Worm (Caenorhabditis elegans) whole organism, L2 larva: ENCODE measurements around the gene C08F8.6.

ENCODE experiments used
- F13H6.1 ChIP-seq: sonication (generic microtip); optimal IDR thresholded peaks from 2 replicates; lab custom pipeline; 2016; ENCODE audit warnings: missing genetic modification characterization, missing compliant biosample characterization
- R02D3.7 ChIP-seq: fragments of 150-350 bp; optimal IDR thresholded peaks from 2 replicates; lab custom pipeline; 2014; ENCODE audit warnings: missing biosample characterization, missing genetic modification characterization
- Y55F3AM.14 ChIP-seq: fragments of 200-800 bp; sonication (Bioruptor generic); optimal IDR thresholded peaks from 2 replicates; lab custom pipeline; 2018; ENCODE audit warnings: mild to moderate bottlenecking, missing genetic modification characterization, missing compliant biosample characterization
- ZK546.5 ChIP-seq: sonication (generic microtip); optimal IDR thresholded peaks from 2 replicates; lab custom pipeline; 2017; ENCODE audit warnings: missing biosample characterization, missing genetic modification characterization
- alr-1 ChIP-seq: fragments of 150-350 bp; optimal IDR thresholded peaks from 2 replicates; lab custom pipeline; 2014; ENCODE audit warnings: missing biosample characterization, missing genetic modification characterization
- aly-2 ChIP-seq: fragments of 150-350 bp; optimal IDR thresholded peaks from 2 replicates; lab custom pipeline; 2014; ENCODE audit warnings: missing biosample characterization, missing genetic modification characterization
- ama-1 ChIP-seq: fragments of 150-350 bp; optimal IDR thresholded peaks from 2 replicates; lab custom pipeline; 2018; ENCODE audit warnings: inconsistent platforms
- blmp-1 ChIP-seq: sonication (generic microtip); optimal IDR thresholded peaks from 2 replicates; lab custom pipeline; 2017; ENCODE audit warnings: missing genetic modification characterization, mild to moderate bottlenecking, missing compliant biosample characterization, antibody characterized with exemption, moderate library complexity; ENCODE audit not compliant: insufficient read depth
- ceh-16 ChIP-seq: fragments of 150-350 bp; optimal IDR thresholded peaks from 2 replicates; lab custom pipeline; 2014; ENCODE audit warnings: missing biosample characterization, missing genetic modification characterization
- crh-2 ChIP-seq: sonication (generic microtip); optimal IDR thresholded peaks from 2 replicates; lab custom pipeline; 2017; ENCODE audit warnings: missing biosample characterization, missing genetic modification characterization
- egl-27 ChIP-seq: sonication (generic microtip); optimal IDR thresholded peaks from 3 replicates; lab custom pipeline; 2017; ENCODE audit warnings: missing biosample characterization, missing genetic modification reagents, missing genetic modification characterization
- elt-3 ChIP-seq: sonication (generic microtip); optimal IDR thresholded peaks from 2 replicates; lab custom pipeline; 2017; ENCODE audit warnings: missing biosample characterization, missing genetic modification characterization
- fos-1 ChIP-seq: fragments of 150-350 bp; optimal IDR thresholded peaks from 2 replicates; lab custom pipeline; 2014; ENCODE audit warnings: missing biosample characterization, missing genetic modification characterization
- gmeb-1 ChIP-seq: fragments of 150-350 bp; optimal IDR thresholded peaks from 2 replicates; lab custom pipeline; 2014; ENCODE audit warnings: missing biosample characterization, missing genetic modification characterization
- lin-11 ChIP-seq: fragments of 150-350 bp; sonication (generic microtip); optimal IDR thresholded peaks from 2 replicates; lab custom pipeline; 2014; ENCODE audit warnings: missing biosample characterization, missing genetic modification characterization, inconsistent platforms, mixed read lengths
- lin-13 ChIP-seq: fragments of 150-350 bp; optimal IDR thresholded peaks from 2 replicates; lab custom pipeline; 2014; ENCODE audit warnings: missing biosample characterization, missing genetic modification reagents, missing genetic modification characterization
- lsy-2 ChIP-seq, 2 experiments: fragments of 150-350 bp in 1 of 2; sonication (generic microtip) in 1 of 2; optimal IDR thresholded peaks; 2 replicates each; lab custom pipeline; 2014 to 2017; ENCODE audit warnings: missing biosample characterization in 2 of 2, missing genetic modification characterization in 2 of 2
- mab-5 ChIP-seq: fragments of 150-350 bp; optimal IDR thresholded peaks from 2 replicates; lab custom pipeline; 2014; ENCODE audit warnings: missing biosample characterization, missing genetic modification characterization
- mbf-1 ChIP-seq: sonication (generic microtip); optimal IDR thresholded peaks from 2 replicates; lab custom pipeline; 2017; ENCODE audit warnings: missing biosample characterization, missing genetic modification characterization
- mdl-1 ChIP-seq, 2 experiments: fragments of 150-350 bp in 1 of 2; sonication (generic microtip) in 1 of 2; optimal IDR thresholded peaks; 2 replicates each; lab custom pipeline; 2017; ENCODE audit warnings: missing biosample characterization in 2 of 2, missing genetic modification characterization in 2 of 2
- nhr-10 ChIP-seq: sonication (generic microtip); optimal IDR thresholded peaks from 2 replicates; lab custom pipeline; 2017; ENCODE audit warnings: missing biosample characterization, missing genetic modification characterization
- nhr-11 ChIP-seq: fragments of 150-350 bp; optimal IDR thresholded peaks from 2 replicates; lab custom pipeline; 2014; ENCODE audit warnings: missing biosample characterization, missing genetic modification characterization
- nhr-12 ChIP-seq: fragments of 150-350 bp; optimal IDR thresholded peaks from 2 replicates; lab custom pipeline; 2014; ENCODE audit warnings: missing biosample characterization, missing genetic modification characterization
- nhr-129 ChIP-seq: fragments of 150-350 bp; optimal IDR thresholded peaks from 2 replicates; lab custom pipeline; 2014; ENCODE audit warnings: missing biosample characterization, missing genetic modification characterization
- nhr-21 ChIP-seq: fragments of 150-350 bp; optimal IDR thresholded peaks from 2 replicates; lab custom pipeline; 2014; ENCODE audit warnings: missing biosample characterization, missing genetic modification characterization
- nhr-23 ChIP-seq: fragments of 150-350 bp; optimal IDR thresholded peaks from 2 replicates; lab custom pipeline; 2014; ENCODE audit warnings: missing biosample characterization, missing genetic modification reagents, missing genetic modification characterization
- nhr-25 ChIP-seq: fragments of 150-350 bp; sonication (generic microtip); optimal IDR thresholded peaks from 3 replicates; lab custom pipeline; 2014; ENCODE audit warnings: missing biosample characterization, missing genetic modification characterization
- nhr-6 ChIP-seq: fragments of 150-350 bp; optimal IDR thresholded peaks from 2 replicates; lab custom pipeline; 2014; ENCODE audit warnings: missing biosample characterization, missing genetic modification characterization
- nhr-77 ChIP-seq: fragments of 150-350 bp; optimal IDR thresholded peaks from 2 replicates; lab custom pipeline; 2014; ENCODE audit warnings: missing biosample characterization, missing genetic modification characterization
- peb-1 ChIP-seq: fragments of 150-350 bp; optimal IDR thresholded peaks from 2 replicates; lab custom pipeline; 2014; ENCODE audit warnings: missing biosample characterization, missing genetic modification characterization
- sem-4 ChIP-seq: fragments of 150-350 bp; optimal IDR thresholded peaks from 2 replicates; lab custom pipeline; 2014; ENCODE audit warnings: missing biosample characterization, missing genetic modification reagents, missing genetic modification characterization
- skn-1 ChIP-seq: sonication (generic microtip); optimal IDR thresholded peaks from 2 replicates; lab custom pipeline; 2017; ENCODE audit warnings: missing biosample characterization, missing genetic modification characterization
- sma-3 ChIP-seq: sonication (generic microtip); optimal IDR thresholded peaks from 2 replicates; lab custom pipeline; 2016; ENCODE audit warnings: missing genetic modification reagents, missing genetic modification characterization, missing compliant biosample characterization
- sma-9 ChIP-seq, 2 experiments: fragments of 150-350 bp in 1 of 2; sonication (generic microtip) in 1 of 2; optimal IDR thresholded peaks; 2 replicates each; lab custom pipeline; 2014 to 2016; ENCODE audit warnings: missing genetic modification characterization in 2 of 2, mild to moderate bottlenecking in 1 of 2, missing biosample characterization in 1 of 2, missing compliant biosample characterization in 1 of 2, missing genetic modification reagents in 1 of 2, moderate library complexity in 1 of 2
- snpc-4 ChIP-seq: fragments of 150-350 bp; optimal IDR thresholded peaks from 2 replicates; lab custom pipeline; 2014; ENCODE audit warnings: missing biosample characterization, missing genetic modification characterization
- unc-39 ChIP-seq: fragments of 150-350 bp; optimal IDR thresholded peaks from 2 replicates; lab custom pipeline; 2014; ENCODE audit warnings: missing biosample characterization, missing genetic modification characterization
- unc-55 ChIP-seq: fragments of 150-350 bp; sonication (generic microtip); optimal IDR thresholded peaks from 3 replicates; lab custom pipeline; 2014; ENCODE audit warnings: missing biosample characterization, missing genetic modification reagents, missing genetic modification characterization
- unc-62 ChIP-seq: fragments of 150-350 bp; optimal IDR thresholded peaks from 2 replicates; lab custom pipeline; 2014; ENCODE audit warnings: missing biosample characterization, missing genetic modification reagents, missing genetic modification characterization
- zag-1 ChIP-seq: fragments of 150-350 bp; optimal IDR thresholded peaks from 2 replicates; lab custom pipeline; 2014; ENCODE audit warnings: missing biosample characterization, missing genetic modification characterization
- ztf-1 ChIP-seq: fragments of 200-800 bp; sonication (Bioruptor generic); conservative IDR thresholded peaks from 2 replicates; pipeline ENCODE4 v1.3.6; 2022; ENCODE audit warnings: missing genetic modification characterization, missing compliant biosample characterization
- ztf-11 ChIP-seq: sonication (generic microtip); optimal IDR thresholded peaks from 2 replicates; lab custom pipeline; 2017; ENCODE audit warnings: missing biosample characterization, missing genetic modification characterization

C08F8.6 gene

ce11 chrIV:11130774-11131173, 34.0 kb downstream of the C08F8.6 start:
- TF ChIP-seq unc-55 (GFP tag; lab: Kevin White, UChicago): peak; percentile 51
- peak; percentile 9 for TF ChIP-seq nhr-129 (tag; lab: Kevin White, UChicago)
- peak; percentile 8 for TF ChIP-seq fos-1
- no peak for TF ChIP-seq snpc-4
- no peak for TF ChIP-seq nhr-10 (tag; lab: Kevin White, UChicago)
- TF ChIP-seq lsy-2 (tag; optimal IDR thresholded peaks at IDR 0.05; lab: Kevin White, UChicago): peak in 1 of 2 experiments; percentile 16
- TF ChIP-seq, all 48 proteins: peak for 4

- TF ChIP-seq F13H6.1 (no peak), mab-5 (no peak), egl-27 (tag; lab: Kevin White, UChicago) (no peak), nhr-129 (tag; lab: Kevin White, UChicago) (no peak), zag-1 (tag; lab: Kevin White, UChicago) (no peak), R02D3.7 (no peak), lin-11 (tag; lab: Kevin White, UChicago) (no peak), nhr-77 (tag; lab: Kevin White, UChicago) (no peak), Y55F3AM.14 (no peak), nhr-12 (tag; lab: Kevin White, UChicago) (no peak), nhr-23 (no peak), ztf-1 (GFP tag; lab: Robert Waterston, UW) (no peak), lsy-2 (tag; optimal IDR thresholded peaks at IDR 0.05; lab: Kevin White, UChicago) (no peak), skn-1 (tag; lab: Kevin White, UChicago) (no peak), nhr-6 (tag; lab: Kevin White, UChicago) (no peak), aly-2 (tag; lab: Kevin White, UChicago) (no peak), mdl-1 (tag; optimal IDR thresholded peaks at IDR 0.05; lab: Kevin White, UChicago) (no peak)
- TF ChIP-seq, all 48 proteins: peak for 0
These were observed 38.7 kb downstream of the C08F8.6 start for ce11 chrIV:11126028-11126427.

- TF ChIP-seq sem-4 (tag; lab: Kevin White, UChicago): no peak
- no peak for TF ChIP-seq ztf-1 (GFP tag; lab: Robert Waterston, UW)
- no peak for TF ChIP-seq unc-39
- no peak for TF ChIP-seq sma-3 (GFP tag; lab: Kevin White, UChicago)
- TF ChIP-seq nhr-23: no peak
- TF ChIP-seq unc-62 (GFP tag; lab: Kevin White, UChicago): no peak
- TF ChIP-seq lin-13: no peak
- no peak for TF ChIP-seq crh-2 (tag; lab: Kevin White, UChicago)
- TF ChIP-seq nhr-10 (tag; lab: Kevin White, UChicago): no peak
- TF ChIP-seq lin-11 (tag; lab: Kevin White, UChicago): no peak
- TF ChIP-seq ztf-11 (tag; lab: Kevin White, UChicago): no peak
- TF ChIP-seq nhr-21 (tag; lab: Kevin White, UChicago): no peak
- no peak for TF ChIP-seq nhr-11
- no peak for TF ChIP-seq ZK546.5
- no peak for TF ChIP-seq skn-1 (tag; lab: Kevin White, UChicago)
- TF ChIP-seq mbf-1 (tag; lab: Kevin White, UChicago): no peak
These were observed 38.9 kb downstream of the C08F8.6 start, which contains the start of gene swsn-4 for ce11 chrIV:11126004-11126027. Gene swsn-4, plus strand, starts transcription at chrIV:11126024.

ce11 chrIV:11125604-11126003, 39.1 kb downstream of the C08F8.6 start:
- TF ChIP-seq nhr-77 (tag; lab: Kevin White, UChicago) (no peak), nhr-6 (tag; lab: Kevin White, UChicago) (no peak), fos-1 (no peak), aly-2 (tag; lab: Kevin White, UChicago) (no peak), gmeb-1 (tag; lab: Kevin White, UChicago) (peak; percentile 64), nhr-21 (tag; lab: Kevin White, UChicago) (no peak), Y55F3AM.14 (no peak), mbf-1 (tag; lab: Kevin White, UChicago) (no peak), unc-55 (GFP tag; lab: Kevin White, UChicago) (peak; percentile 27), nhr-129 (tag; lab: Kevin White, UChicago) (peak; percentile 24)

ce11 chrIV:11125200-11125599, 39.5 kb downstream of the C08F8.6 start:
- TF ChIP-seq lin-13 (no peak), ZK546.5 (no peak), ama-1 (lab: Kevin White, UChicago) (no peak), unc-55 (GFP tag; lab: Kevin White, UChicago) (peak; percentile 31), unc-62 (GFP tag; lab: Kevin White, UChicago) (no peak), mdl-1 (tag; optimal IDR thresholded peaks at IDR 0.05; lab: Kevin White, UChicago) (no peak), ztf-11 (tag; lab: Kevin White, UChicago) (no peak), sem-4 (tag; lab: Kevin White, UChicago) (peak; percentile 44), sma-3 (GFP tag; lab: Kevin White, UChicago) (no peak), lsy-2 (tag; optimal IDR thresholded peaks at IDR 0.05; lab: Kevin White, UChicago) (peak in 1 of 2 experiments; percentile 70), sma-9 (GFP tag; optimal IDR thresholded peaks at IDR 0.05; lab: Kevin White, UChicago) (peak; percentile 1), sma-9 (tag; optimal IDR thresholded peaks at IDR 0.05; lab: Kevin White, UChicago) (no peak), nhr-25 (no peak), ztf-1 (GFP tag; lab: Robert Waterston, UW) (no peak), nhr-21 (tag; lab: Kevin White, UChicago) (no peak), blmp-1 (tag; lab: Kevin White, UChicago) (no peak), nhr-12 (tag; lab: Kevin White, UChicago) (no peak), gmeb-1 (tag; lab: Kevin White, UChicago) (no peak), nhr-77 (tag; lab: Kevin White, UChicago) (no peak), peb-1 (no peak), Y55F3AM.14 (no peak), ceh-16 (tag; lab: Kevin White, UChicago) (no peak), alr-1 (tag; lab: Kevin White, UChicago) (no peak), zag-1 (tag; lab: Kevin White, UChicago) (peak; percentile 38), crh-2 (tag; lab: Kevin White, UChicago) (no peak), nhr-129 (tag; lab: Kevin White, UChicago) (peak; percentile 50), fos-1 (no peak), lin-11 (tag; lab: Kevin White, UChicago) (peak; percentile 16), skn-1 (tag; lab: Kevin White, UChicago) (no peak), elt-3 (no peak), unc-39 (no peak), F13H6.1 (no peak), nhr-6 (tag; lab: Kevin White, UChicago) (no peak)
- TF ChIP-seq, all 48 proteins: peak for 7
